Worm (Caenorhabditis elegans) whole organism, L4 larva: Measurements from ENCODE around the gene EEED8.18.

Experiments used
- F10B5.3 ChIP-seq: sonication (generic microtip); optimal IDR thresholded peaks from 2 replicates; lab custom pipeline; 2016; ENCODE audit warnings: mild to moderate bottlenecking, missing genetic modification characterization, missing compliant biosample characterization
- F49E8.2 ChIP-seq: sonication (generic microtip); optimal IDR thresholded peaks from 2 replicates; lab custom pipeline; 2016; ENCODE audit warnings: missing compliant biosample characterization, mild to moderate bottlenecking, missing genetic modification characterization, borderline replicate concordance
- T26A8.4 ChIP-seq: fragments of 200-800 bp; sonication (Bioruptor generic); IDR thresholded peaks from 2 replicates; pipeline ENCODE4 v1.3.6; 2022; ENCODE audit warnings: missing genetic modification characterization, missing compliant biosample characterization
- Y105C5A.15 ChIP-seq: fragments of 200-800 bp; sonication (Bioruptor generic); IDR thresholded peaks from 2 replicates; pipeline ENCODE4 v1.3.6; 2022; ENCODE audit warnings: missing genetic modification characterization, missing compliant biosample characterization
- Y48G9A.11 ChIP-seq: fragments of 200-800 bp; sonication (Bioruptor generic); IDR thresholded peaks from 2 replicates; pipeline ENCODE4 v1.3.6; 2022; ENCODE audit warnings: missing genetic modification reagents, missing genetic modification characterization, missing compliant biosample characterization
- ZK337.2 ChIP-seq: fragments of 200-800 bp; sonication (Bioruptor generic); IDR thresholded peaks from 2 replicates; pipeline ENCODE4 v1.3.6; 2022; ENCODE audit warnings: missing genetic modification reagents, missing genetic modification characterization, missing compliant biosample characterization
- aha-1 ChIP-seq: fragments of 150-350 bp; peaks from one replicate; lab custom pipeline; 2014; ENCODE audit warnings: missing biosample characterization, missing genetic modification characterization
- arid-1 ChIP-seq: fragments of 200-800 bp; sonication (Bioruptor generic); conservative IDR thresholded peaks from 2 replicates; pipeline ENCODE4 v1.3.6; 2022; ENCODE audit warnings: missing genetic modification reagents, missing genetic modification characterization, missing compliant biosample characterization
- attf-4 ChIP-seq: sonication (generic microtip); optimal IDR thresholded peaks from 3 replicates; lab custom pipeline; 2017; ENCODE audit warnings: missing biosample characterization, missing genetic modification characterization
- ceh-20 ChIP-seq: fragments of 200-800 bp; sonication (Bioruptor generic); IDR thresholded peaks from 2 replicates; pipeline ENCODE4 v1.3.6; 2022; ENCODE audit warnings: missing genetic modification reagents, missing genetic modification characterization, missing compliant biosample characterization
- ceh-62 ChIP-seq: sonication (generic microtip); optimal IDR thresholded peaks from 2 replicates; lab custom pipeline; 2017; ENCODE audit warnings: missing biosample characterization, missing genetic modification characterization
- ceh-82 ChIP-seq: sonication (generic microtip); optimal IDR thresholded peaks from 2 replicates; lab custom pipeline; 2017; ENCODE audit warnings: missing biosample characterization, missing genetic modification characterization
- daf-16 ChIP-seq, 3 experiments: sonication (generic microtip); optimal IDR thresholded peaks; 2 replicates each; lab custom pipeline; 2016 to 2017; ENCODE audit warnings: missing genetic modification characterization in 3 of 3, missing genetic modification reagents in 3 of 3, mild to moderate bottlenecking in 2 of 3, missing compliant biosample characterization in 2 of 3, missing biosample characterization in 1 of 3, moderate library complexity in 1 of 3
- daf-19 ChIP-seq: fragments of 200-800 bp; sonication (Bioruptor generic); conservative IDR thresholded peaks from 2 replicates; pipeline ENCODE4 v1.3.6; 2022; ENCODE audit warnings: missing genetic modification characterization, missing compliant biosample characterization
- dmd-6 ChIP-seq: fragments of 200-800 bp; sonication (Bioruptor generic); IDR thresholded peaks from 2 replicates; pipeline ENCODE4 v1.3.6; 2022; ENCODE audit warnings: missing genetic modification reagents, missing genetic modification characterization, missing compliant biosample characterization
- dmd-8 ChIP-seq: fragments of 200-800 bp; sonication (Bioruptor generic); IDR thresholded peaks from 2 replicates; pipeline ENCODE4 v1.3.6; 2022; ENCODE audit warnings: missing genetic modification characterization, missing compliant biosample characterization
- dpl-1 ChIP-seq: fragments of 150-350 bp; optimal IDR thresholded peaks from 2 replicates; lab custom pipeline; 2014; ENCODE audit warnings: missing biosample characterization, missing genetic modification reagents, missing genetic modification characterization
- dve-1 ChIP-seq: sonication (generic microtip); optimal IDR thresholded peaks from 2 replicates; lab custom pipeline; 2017; ENCODE audit warnings: antibody characterized with exemption, mild to moderate bottlenecking, missing genetic modification characterization, missing compliant biosample characterization; ENCODE audit not compliant: insufficient read depth
- hlh-11 ChIP-seq: fragments of 200-800 bp; sonication (Bioruptor generic); optimal IDR thresholded peaks from 2 replicates; lab custom pipeline; 2018; ENCODE audit warnings: mild to moderate bottlenecking, missing genetic modification characterization, missing compliant biosample characterization
- lin-29 ChIP-seq: fragments of 200-800 bp; sonication (Bioruptor generic); IDR thresholded peaks from 2 replicates; pipeline ENCODE4 v1.3.6; 2022; ENCODE audit warnings: missing genetic modification reagents, missing genetic modification characterization, missing compliant biosample characterization
- lin-38 ChIP-seq: fragments of 200-800 bp; sonication (Bioruptor generic); IDR thresholded peaks from 2 replicates; pipeline ENCODE4 v1.3.6; 2022; ENCODE audit warnings: missing genetic modification reagents, missing genetic modification characterization, missing compliant biosample characterization
- madf-5 ChIP-seq, 2 experiments: fragments of 200-800 bp; sonication (Bioruptor generic); IDR thresholded peaks; 2 replicates each; pipeline ENCODE4 v1.3.6; 2022; ENCODE audit warnings: missing compliant biosample characterization in 2 of 2, missing genetic modification characterization in 2 of 2
- madf-9 ChIP-seq: fragments of 200-800 bp; sonication (Bioruptor generic); conservative IDR thresholded peaks from 2 replicates; pipeline ENCODE4 v1.3.6; 2022; ENCODE audit warnings: missing genetic modification reagents, missing genetic modification characterization, missing compliant biosample characterization
- mdl-1 ChIP-seq, 2 experiments: fragments of 150-350 bp in 1 of 2; sonication (generic microtip) in 1 of 2; optimal IDR thresholded peaks; 2 replicates each; lab custom pipeline; 2014 to 2017; ENCODE audit warnings: missing biosample characterization in 2 of 2, missing genetic modification characterization in 2 of 2
- mep-1 ChIP-seq: fragments of 150-350 bp; sonication (generic microtip); optimal IDR thresholded peaks from 3 replicates; lab custom pipeline; 2014; ENCODE audit warnings: missing biosample characterization, missing genetic modification characterization
- mxl-2 ChIP-seq: fragments of 200-800 bp; sonication (Bioruptor generic); conservative IDR thresholded peaks from 2 replicates; pipeline ENCODE4 v1.3.6; 2022; ENCODE audit warnings: missing genetic modification reagents, missing genetic modification characterization, missing compliant biosample characterization
- nhr-237 ChIP-seq: sonication (generic microtip); optimal IDR thresholded peaks from 2 replicates; lab custom pipeline; 2017; ENCODE audit warnings: missing biosample characterization, missing genetic modification characterization
- nhr-28 ChIP-seq: fragments of 150-350 bp; optimal IDR thresholded peaks from 2 replicates; lab custom pipeline; 2014; ENCODE audit warnings: missing biosample characterization, missing genetic modification characterization
- nhr-41 ChIP-seq: fragments of 200-800 bp; sonication (Bioruptor generic); IDR thresholded peaks from 2 replicates; pipeline ENCODE4 v1.3.6; 2022; ENCODE audit warnings: missing genetic modification reagents, missing genetic modification characterization, missing compliant biosample characterization
- nhr-42 ChIP-seq: fragments of 200-800 bp; sonication (Bioruptor generic); IDR thresholded peaks from 2 replicates; pipeline ENCODE4 v1.3.6; 2022; ENCODE audit warnings: missing genetic modification characterization, missing compliant biosample characterization
- nhr-6 ChIP-seq: fragments of 150-350 bp; optimal IDR thresholded peaks from 2 replicates; lab custom pipeline; 2014; ENCODE audit warnings: missing biosample characterization, missing genetic modification characterization
- nhr-76 ChIP-seq: fragments of 150-350 bp; optimal IDR thresholded peaks from 2 replicates; lab custom pipeline; 2014; ENCODE audit warnings: missing biosample characterization, missing genetic modification characterization
- pha-4 ChIP-seq, 2 experiments: fragments of 150-350 bp in 1 of 2; fragments of 200-800 bp in 1 of 2; sonication (Bioruptor generic) in 1 of 2; IDR thresholded peaks in 1 of 2; optimal IDR thresholded peaks in 1 of 2; 2 replicates each; pipeline versions ENCODE4 v1.3.6 to Lab custom; 2014 to 2022; ENCODE audit warnings: missing genetic modification characterization in 2 of 2, missing genetic modification reagents in 2 of 2, missing biosample characterization in 1 of 2, missing compliant biosample characterization in 1 of 2
- rbr-2 ChIP-seq: sonication (generic microtip); optimal IDR thresholded peaks from 2 replicates; lab custom pipeline; 2016; ENCODE audit warnings: missing genotype, missing genetic modification characterization, missing compliant biosample characterization
- set-16 ChIP-seq: fragments of 200-800 bp; sonication (Bioruptor generic); IDR thresholded peaks from 2 replicates; pipeline ENCODE4 v1.3.6; 2022; ENCODE audit warnings: missing genetic modification reagents, missing genetic modification characterization, missing compliant biosample characterization
- unc-62 ChIP-seq, 3 experiments: fragments of 150-350 bp in 1 of 3; sonication (generic microtip); optimal IDR thresholded peaks in 2 of 3; peaks in 1 of 3; 1 replicate in 1 of 3; 2 replicates in 2 of 3; lab custom pipeline; 2014 to 2017; ENCODE audit warnings: missing biosample characterization in 3 of 3, missing genetic modification characterization in 3 of 3, missing genetic modification reagents in 3 of 3, missing genotype in 1 of 3
- vab-7 ChIP-seq: fragments of 200-800 bp; sonication (Bioruptor generic); IDR thresholded peaks from 2 replicates; pipeline ENCODE4 v1.3.6; 2022; ENCODE audit warnings: missing genetic modification reagents, missing genetic modification characterization, missing compliant biosample characterization
- zfp-2 ChIP-seq: sonication (generic microtip); optimal IDR thresholded peaks from 2 replicates; lab custom pipeline; 2016; ENCODE audit warnings: mild to moderate bottlenecking, missing genetic modification characterization, missing compliant biosample characterization

EEED8.18 gene

ce11 chrII:5399201-5399600, 13.2 kb downstream of the EEED8.18 start, which contains the start of gene mog-5 (continued):
- TF ChIP-seq ZK337.2 (GFP tag; lab: Robert Waterston, UW) (no peak), zfp-2 (tag; lab: Kevin White, UChicago) (no peak), ceh-20 (GFP tag; lab: Robert Waterston, UW) (no peak), nhr-41 (GFP tag; lab: Robert Waterston, UW) (no peak), ceh-82 (tag; lab: Kevin White, UChicago) (no peak), madf-5 (GFP tag; IDR thresholded peaks at IDR 0.05; lab: Robert Waterston, UW) (no peak), pha-4 (GFP tag; IDR thresholded peaks at IDR 0.05; lab: Robert Waterston, UW) (no peak), pha-4 (tag; optimal IDR thresholded peaks at IDR 0.05; lab: Kevin White, UChicago) (peak; percentile 25), dpl-1 (GFP tag; lab: Kevin White, UChicago) (peak; percentile 26), mep-1 (tag; lab: Kevin White, UChicago) (no peak), unc-62 (GFP tag; optimal IDR thresholded peaks at IDR 0.05 in 1 of 2; lab: Kevin White, UChicago) (no peak), unc-62 (tag; optimal IDR thresholded peaks at IDR 0.05; lab: Kevin White, UChicago) (no peak), Y48G9A.11 (GFP tag; lab: Robert Waterston, UW) (no peak), vab-7 (no peak), attf-4 (tag; lab: Kevin White, UChicago) (no peak)
- TF ChIP-seq, all 104 proteins: peak for 5

ce11 chrII:5398779-5399178, 13.6 kb downstream of the EEED8.18 start, which contains the start of gene fbxl-3:
Gene fbxl-3 (minus strand): TSS chrII:5398902.
- TF ChIP-seq madf-9 (GFP tag; lab: Robert Waterston, UW) (no peak), nhr-76 (tag; lab: Kevin White, UChicago) (no peak), nhr-237 (no peak), Y105C5A.15 (no peak), daf-16 (GFP tag; optimal IDR thresholded peaks at IDR 0.05; lab: Kevin White, UChicago) (no peak), daf-16 (tag; optimal IDR thresholded peaks at IDR 0.05; lab: Kevin White, UChicago) (peak; percentile 61), hlh-11 (tag; lab: Kevin White, UChicago) (peak; percentile 11), ceh-62 (tag; lab: Kevin White, UChicago) (no peak), nhr-28 (tag; lab: Kevin White, UChicago) (peak; percentile 2), F10B5.3 (tag; lab: Kevin White, UChicago) (no peak)

- TF ChIP-seq nhr-6 (tag; lab: Kevin White, UChicago) (no peak), lin-38 (GFP tag; lab: Robert Waterston, UW) (0 out of 2 replicates have a peak, but pooled peaks have one; percentile 17)
Measured at ce11 chrII:5395594-5395993, 16.8 kb downstream of the EEED8.18 start, which contains the start of gene pink-1. Gene pink-1 (minus strand): TSS chrII:5395694.

ce11 chrII:5393090-5393489, 19.3 kb downstream of the EEED8.18 start, which contains the start of gene brap-2:
Gene brap-2 (minus strand): TSS chrII:5393190.
- peak; percentile 11 for TF ChIP-seq aha-1
- no peak for TF ChIP-seq mep-1 (tag; lab: Kevin White, UChicago)

ce11 chrII:5391447-5391846, 21.0 kb downstream of the EEED8.18 start:
- no peak for TF ChIP-seq dmd-8 (GFP tag; lab: Robert Waterston, UW)
- peak; percentile 55 for TF ChIP-seq dpl-1 (GFP tag; lab: Kevin White, UChicago)

- no peak; the same call in 1 of the 2 replicates for TF ChIP-seq pha-4 (GFP tag; IDR thresholded peaks at IDR 0.05; lab: Robert Waterston, UW)
- peak; percentile 64 for TF ChIP-seq pha-4 (tag; optimal IDR thresholded peaks at IDR 0.05; lab: Kevin White, UChicago)
- TF ChIP-seq T26A8.4 (GFP tag; lab: Robert Waterston, UW): peak; percentile 74
- TF ChIP-seq arid-1 (GFP tag; lab: Robert Waterston, UW): peak; percentile 62; the same call in 1 of the 2 replicates
- peak; percentile 85 for TF ChIP-seq dve-1 (tag; lab: Kevin White, UChicago)
- TF ChIP-seq set-16 (GFP tag; lab: Robert Waterston, UW): no peak
- no peak for TF ChIP-seq F49E8.2 (tag; lab: Kevin White, UChicago)
- TF ChIP-seq dmd-6 (GFP tag; lab: Robert Waterston, UW): peak; percentile 61
- TF ChIP-seq mxl-2: no peak
- TF ChIP-seq hlh-11 (tag; lab: Kevin White, UChicago): peak; percentile 72
- TF ChIP-seq nhr-42 (GFP tag; lab: Robert Waterston, UW): 0 out of 2 replicates have a peak, but pooled peaks have one; percentile 64
- peak; percentile 53; the same call in 1 of the 2 replicates for TF ChIP-seq daf-19 (GFP tag; lab: Robert Waterston, UW)
- TF ChIP-seq mdl-1 (tag; optimal IDR thresholded peaks at IDR 0.05; lab: Kevin White, UChicago): peak in 1 of 2 experiments; percentile 27
- TF ChIP-seq madf-9 (GFP tag; lab: Robert Waterston, UW): peak; percentile 35; the same call in 1 of the 2 replicates
- peak; percentile 61 for TF ChIP-seq nhr-6 (tag; lab: Kevin White, UChicago)
- TF ChIP-seq rbr-2 (tag; lab: Kevin White, UChicago): peak; percentile 75
- TF ChIP-seq lin-29 (GFP tag; lab: Robert Waterston, UW): 0 out of 2 replicates have a peak, but pooled peaks have one; percentile 32
Measured at ce11 chrII:5389831-5390323, 22.5 kb downstream of the EEED8.18 start, which contains the start of gene ndx-6. Gene ndx-6 (minus strand): TSS chrII:5389881.
